Worm (Caenorhabditis elegans): ENCODE results near the gene Y97E10AL.1.

ce11 chrV:7985860-7986259, at the start of gene Y97E10AL.1:
- TF ChIP-seq sea-2 (GFP tag; optimal IDR thresholded peaks at IDR 0.05) (no peak), ztf-11 (tag; optimal IDR thresholded peaks at IDR 0.05) (no peak), skn-1 (tag; optimal IDR thresholded peaks at IDR 0.05) (no peak), nhr-11 (tag; optimal IDR thresholded peaks at IDR 0.05) (no peak), aly-2 (tag; optimal IDR thresholded peaks at IDR 0.05) (no peak), ceh-82 (tag; optimal IDR thresholded peaks at IDR 0.05) (no peak), nhr-76 (tag; optimal IDR thresholded peaks at IDR 0.05) (no peak), zag-1 (tag; optimal IDR thresholded peaks at IDR 0.05) (no peak), R02D3.7 (tag; optimal IDR thresholded peaks at IDR 0.05) (no peak), fos-1 (tag; optimal IDR thresholded peaks at IDR 0.05) (no peak), snpc-4 (tag; optimal IDR thresholded peaks at IDR 0.05) (no peak), pha-4 (tag; optimal IDR thresholded peaks at IDR 0.05) (no peak), nhr-237 (tag; optimal IDR thresholded peaks at IDR 0.05) (no peak), fkh-10 (GFP tag; optimal IDR thresholded peaks at IDR 0.05) (no peak)

Measured in whole organism, L3 larva.